Worm (Caenorhabditis elegans) whole organism, L3 larva: ENCODE measurements around the gene C01G6.3.

Experiments
- ceh-9 ChIP-seq: sonication (generic microtip); optimal IDR thresholded peaks from 2 replicates; lab custom pipeline; 2018; ENCODE audit warnings: missing biosample characterization, missing genetic modification characterization
- lin-39 ChIP-seq: fragments of 150-350 bp; optimal IDR thresholded peaks from 2 replicates; lab custom pipeline; 2018; ENCODE audit warnings: missing biosample characterization, missing genetic modification reagents, missing genetic modification characterization
- nhr-25 ChIP-seq: sonication (generic microtip); optimal IDR thresholded peaks from 2 replicates; lab custom pipeline; 2017; ENCODE audit warnings: missing biosample characterization, missing genetic modification characterization
- nhr-28 ChIP-seq: fragments of 150-350 bp; optimal IDR thresholded peaks from 2 replicates; lab custom pipeline; 2014; ENCODE audit warnings: missing biosample characterization, missing genetic modification characterization
- pha-4 ChIP-seq: fragments of 150-350 bp; optimal IDR thresholded peaks from 2 replicates; lab custom pipeline; 2014; ENCODE audit warnings: missing biosample characterization, missing genetic modification reagents, missing genetic modification characterization

ce11 chrII:9262845-9263402, 6.8 kb upstream of the C01G6.3 start:
- no peak for TF ChIP-seq nhr-28 (tag; lab: Kevin White, UChicago)
- no peak for TF ChIP-seq nhr-25 (tag; lab: Kevin White, UChicago)
- no peak for TF ChIP-seq pha-4
- TF ChIP-seq lin-39 (tag; lab: Kevin White, UChicago) = no peak
- TF ChIP-seq ceh-9 = no peak
